Fruit fly (Drosophila melanogaster) whole organism: Measurements from ENCODE around the gene hb.

ENCODE experiments used
- CG8478 ChIP-seq: fragments of >200 bp; optimal IDR thresholded peaks from 2 replicates; lab custom pipeline; 2018; ENCODE audit warnings: inconsistent platforms
- Dll ChIP-seq: fragments of >200 bp; optimal IDR thresholded peaks from 2 replicates; lab custom pipeline; 2017
- EcR ChIP-seq, 2 experiments: fragments of >200 bp; optimal IDR thresholded peaks; 2 replicates each; lab custom pipeline; 2017; ENCODE audit warnings: missing biosample characterization in 2 of 2, missing genetic modification characterization in 2 of 2, missing genetic modification reagents in 2 of 2
- pan ChIP-seq: fragments of >200 bp; optimal IDR thresholded peaks from 2 replicates; lab custom pipeline; 2017
- psq ChIP-seq: fragments of >200 bp; optimal IDR thresholded peaks from 2 replicates; lab custom pipeline; 2017
- usp ChIP-seq: fragments of >200 bp; optimal IDR thresholded peaks from 2 replicates; lab custom pipeline; 2017; ENCODE audit warnings: missing biosample characterization, missing genetic modification characterization, mixed read lengths

- TF ChIP-seq pan, result no peak
- no peak for TF ChIP-seq usp
- TF ChIP-seq psq (lab: Kevin White, UChicago), result no peak
- no peak for TF ChIP-seq CG8478 (lab: Kevin White, UChicago)
- no peak for TF ChIP-seq Dll (lab: Kevin White, UChicago)
- no peak for TF ChIP-seq EcR (GFP tag; optimal IDR thresholded peaks at IDR 0.05; lab: Kevin White, UChicago)
Measured at dm6 chr3R:8718898-8719297, 21.3 kb upstream of the hb start, which contains the start of gene CG11760.
